Worm (Caenorhabditis elegans): ENCODE measurements around the gene tph-1.

tph-1 gene

DNA sequence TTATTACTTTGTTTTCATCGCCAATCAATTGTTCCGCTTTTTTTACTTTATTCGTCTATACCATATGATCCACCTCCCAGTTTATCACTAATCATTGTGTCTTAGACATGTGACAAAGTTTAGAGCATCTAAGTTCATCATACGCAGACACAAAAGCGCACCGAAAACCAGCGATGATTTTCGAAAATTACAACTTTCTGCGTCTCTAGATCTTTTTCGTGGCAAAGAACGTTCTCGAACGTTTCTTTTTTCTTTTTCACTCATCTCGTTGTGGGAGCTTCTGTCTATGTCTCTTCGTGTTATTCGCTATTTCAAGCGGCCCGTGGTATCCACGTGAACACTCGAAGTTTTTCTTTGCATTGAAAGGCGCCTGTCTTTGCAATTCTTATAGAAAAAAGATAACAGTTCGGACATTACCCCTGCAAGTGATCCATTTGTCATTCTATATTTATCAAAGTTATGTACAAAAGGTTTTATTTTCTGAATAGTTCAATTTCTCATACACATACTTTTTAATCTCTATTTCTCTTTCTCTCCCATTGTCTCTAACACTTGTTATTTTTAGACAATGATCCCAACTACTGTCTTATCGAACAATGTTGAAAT, 20.0 kb upstream of the tph-1 start, which contains the start of gene ZK1290.5 (continued):
- no peak for TF ChIP-seq aptf-2 (GFP tag; conservative IDR thresholded peaks at IDR 0.05)
- TF ChIP-seq madf-6 (GFP tag; IDR thresholded peaks at IDR 0.05): no peak
- peak; percentile 80 for TF ChIP-seq pha-4 (tag; optimal IDR thresholded peaks at IDR 0.05)
- TF ChIP-seq lin-54 (GFP tag; optimal IDR thresholded peaks at IDR 0.05): peak; percentile 60
- TF ChIP-seq ccch-3 (GFP tag; optimal IDR thresholded peaks at IDR 0.05): no peak
- TF ChIP-seq rec-8 (tag; optimal IDR thresholded peaks at IDR 0.05): no peak
- TF ChIP-seq mes-4 (tag; optimal IDR thresholded peaks at IDR 0.05): no peak
- no peak for TF ChIP-seq B0019.2 (GFP tag; conservative IDR thresholded peaks at IDR 0.05)
- TF ChIP-seq ceh-40 (GFP tag; IDR thresholded peaks at IDR 0.05): no peak
- TF ChIP-seq ztf-26 (tag; optimal IDR thresholded peaks at IDR 0.05): peak; percentile 92
- TF ChIP-seq unc-62 (GFP tag; optimal IDR thresholded peaks at IDR 0.05): no peak
- no peak for TF ChIP-seq hlh-26 (GFP tag; conservative IDR thresholded peaks at IDR 0.05)
- TF ChIP-seq F33H1.4 (GFP tag; IDR thresholded peaks at IDR 0.05): no peak
- no peak for TF ChIP-seq T26A5.8 (tag; optimal IDR thresholded peaks at IDR 0.05)
- TF ChIP-seq B0261.1 (tag; optimal IDR thresholded peaks at IDR 0.05): no peak
- TF ChIP-seq hsf-1 (GFP tag; IDR thresholded peaks at IDR 0.05): peak; percentile 93
- TF ChIP-seq madf-8 (GFP tag; conservative IDR thresholded peaks at IDR 0.05): no peak
- no peak for TF ChIP-seq cebp-2 (GFP tag; IDR thresholded peaks at IDR 0.05)
- TF ChIP-seq unc-130 (GFP tag; optimal IDR thresholded peaks at IDR 0.05): no peak
- no peak for TF ChIP-seq snpc-1.1 (tag; optimal IDR thresholded peaks at IDR 0.05; ENCODE audit: insufficient read depth)
- peak; percentile 6 for TF ChIP-seq F23B12.7 (tag; optimal IDR thresholded peaks at IDR 0.05; ENCODE audit: insufficient read depth)
- no peak for TF ChIP-seq Y95B8A.8 (GFP tag; IDR thresholded peaks at IDR 0.05)
- TF ChIP-seq ama-1 (optimal IDR thresholded peaks at IDR 0.05): no peak
- TF ChIP-seq ama-1 (GFP tag; optimal IDR thresholded peaks at IDR 0.05): no peak
- TF ChIP-seq bed-2 (GFP tag; IDR thresholded peaks at IDR 0.05): no peak
- TF ChIP-seq sea-2 (GFP tag; IDR thresholded peaks at IDR 0.05): no peak
- peak; percentile 85 for TF ChIP-seq ztf-22 (GFP tag; optimal IDR thresholded peaks at IDR 0.05)
- no peak for TF ChIP-seq rcor-1 (GFP tag; IDR thresholded peaks at IDR 0.05)
- no peak for TF ChIP-seq F55B11.4 (tag; optimal IDR thresholded peaks at IDR 0.05; ENCODE audit: borderline replicate concordance, insufficient read depth)
- TF ChIP-seq T07F8.4 (tag; optimal IDR thresholded peaks at IDR 0.05): no peak
- TF ChIP-seq sdz-38 (tag; optimal IDR thresholded peaks at IDR 0.05): no peak
- no peak for TF ChIP-seq hrde-1 (tag; optimal IDR thresholded peaks at IDR 0.05; ENCODE audit: borderline replicate concordance)
- peak; percentile 43 for TF ChIP-seq die-1 (tag; optimal IDR thresholded peaks at IDR 0.05)
- TF ChIP-seq F10E7.11 (tag; optimal IDR thresholded peaks at IDR 0.05): no peak
- peak; percentile 6; the same call in 1 of the 2 replicates for TF ChIP-seq hmg-20 (GFP tag; IDR thresholded peaks at IDR 0.05)
- no peak for TF ChIP-seq nfya-1 (tag; optimal IDR thresholded peaks at IDR 0.05; ENCODE audit: borderline replicate concordance, insufficient read depth)
- TF ChIP-seq dpff-1 (tag; optimal IDR thresholded peaks at IDR 0.05): no peak
- no peak for TF ChIP-seq F52B5.7 (tag; optimal IDR thresholded peaks at IDR 0.05)
- TF ChIP-seq somi-1 (GFP tag; optimal IDR thresholded peaks at IDR 0.05): peak; percentile 95
- peak; percentile 88 for TF ChIP-seq nfyb-1 (GFP tag; IDR thresholded peaks at IDR 0.05)
- TF ChIP-seq K11D2.4 (GFP tag; IDR thresholded peaks at IDR 0.05): peak; percentile 89
- TF ChIP-seq lin-35 (GFP tag; optimal IDR thresholded peaks at IDR 0.05): no peak
- no peak for TF ChIP-seq ceh-79 (tag; optimal IDR thresholded peaks at IDR 0.05)
- no peak for TF ChIP-seq him-1 (tag; optimal IDR thresholded peaks at IDR 0.05)
- peak; percentile 72 for TF ChIP-seq dox-1 (GFP tag; IDR thresholded peaks at IDR 0.05)
- peak; percentile 74 for TF ChIP-seq attf-5 (GFP tag; optimal IDR thresholded peaks at IDR 0.05)
- no peak for TF ChIP-seq xnd-1 (tag; optimal IDR thresholded peaks at IDR 0.05)
- no peak for TF ChIP-seq snpc-1.3 (tag; optimal IDR thresholded peaks at IDR 0.05; ENCODE audit: insufficient read depth)

All from whole organism, young adult.